Worm (Caenorhabditis elegans) whole organism, late embryonic: ENCODE data around the gene ncap-1.

Experiments
- ama-1 ChIP-seq: fragments of 150-350 bp; optimal IDR thresholded peaks from 2 replicates; lab custom pipeline; 2014
- ceh-30 ChIP-seq: fragments of 150-350 bp; optimal IDR thresholded peaks from 2 replicates; lab custom pipeline; 2014; ENCODE audit warnings: missing biosample characterization, missing genetic modification characterization
- ceh-48 ChIP-seq: sonication (generic microtip); optimal IDR thresholded peaks from 2 replicates; lab custom pipeline; 2016; ENCODE audit warnings: missing genetic modification characterization, inconsistent platforms, missing compliant biosample characterization
- hlh-13 ChIP-seq: fragments of 200-800 bp; sonication (Bioruptor generic); optimal IDR thresholded peaks from 2 replicates; lab custom pipeline; 2018; ENCODE audit warnings: mild to moderate bottlenecking, missing genetic modification characterization, missing compliant biosample characterization
- lim-6 ChIP-seq: sonication (generic microtip); optimal IDR thresholded peaks from 2 replicates; lab custom pipeline; 2016; ENCODE audit warnings: missing genetic modification characterization, missing compliant biosample characterization
- nhr-11 ChIP-seq: fragments of 150-350 bp; optimal IDR thresholded peaks from 2 replicates; lab custom pipeline; 2014; ENCODE audit warnings: missing biosample characterization, missing genetic modification characterization
- odd-2 ChIP-seq: sonication (generic microtip); optimal IDR thresholded peaks from 2 replicates; lab custom pipeline; 2017; ENCODE audit warnings: antibody characterized with exemption, mild to moderate bottlenecking, missing genetic modification characterization, missing compliant biosample characterization
- pha-4 ChIP-seq: fragments of 150-350 bp; optimal IDR thresholded peaks from 2 replicates; lab custom pipeline; 2018; ENCODE audit warnings: missing biosample characterization, missing genetic modification reagents, missing genetic modification characterization
- pqm-1 ChIP-seq: sonication (generic microtip); optimal IDR thresholded peaks from 2 replicates; lab custom pipeline; 2016; ENCODE audit warnings: missing genetic modification characterization, missing compliant biosample characterization
- ref-2 ChIP-seq: sonication (generic microtip); optimal IDR thresholded peaks from 2 replicates; lab custom pipeline; 2016; ENCODE audit warnings: missing genetic modification characterization, missing compliant biosample characterization
- tbx-2 ChIP-seq: sonication (generic microtip); optimal IDR thresholded peaks from 2 replicates; lab custom pipeline; 2016; ENCODE audit warnings: missing genetic modification characterization, missing compliant biosample characterization

DNA sequence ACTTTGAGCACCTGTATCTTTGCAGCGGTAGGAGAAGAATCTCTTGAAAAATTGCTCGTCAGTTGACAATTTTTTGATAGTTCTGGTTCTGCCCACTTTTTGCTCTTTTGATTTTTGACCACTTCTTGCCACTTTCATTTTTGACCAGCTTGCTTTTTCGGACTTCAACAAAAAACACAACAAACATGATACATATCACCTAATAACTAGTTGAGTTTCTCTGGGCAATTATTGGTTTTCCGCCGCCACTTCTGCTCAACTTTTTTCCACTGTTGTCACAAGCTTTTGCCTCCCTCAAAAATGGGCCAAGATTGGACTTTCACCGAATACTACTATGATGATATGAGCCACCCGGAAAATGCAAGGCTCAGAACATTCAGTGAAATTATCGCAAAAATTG, 39.2 kb upstream of the ncap-1 start, which contains the start of gene srw-60:
- no peak for TF ChIP-seq hlh-13 (GFP tag; lab: Kevin White, UChicago)
- no peak for TF ChIP-seq lim-6
- no peak for TF ChIP-seq ama-1 (lab: Kevin White, UChicago)
- no peak for TF ChIP-seq odd-2 (tag; lab: Kevin White, UChicago)
- no peak for TF ChIP-seq pha-4 (tag; lab: Kevin White, UChicago)
- TF ChIP-seq tbx-2 (tag; lab: Kevin White, UChicago): no peak
- no peak for TF ChIP-seq ceh-30
- TF ChIP-seq pqm-1 (tag; lab: Kevin White, UChicago): no peak
- TF ChIP-seq ref-2: no peak
- no peak for TF ChIP-seq ceh-48 (tag; lab: Kevin White, UChicago)
- no peak for TF ChIP-seq nhr-11 (tag; lab: Kevin White, UChicago)
